Fruit fly (Drosophila melanogaster) whole organism, embryonic: ENCODE results near the gene CG17187.

ENCODE experiments used
- Aef1 ChIP-seq: fragments of 200-800 bp; sonication (Bioruptor generic); IDR thresholded peaks from 3 replicates; pipeline ENCODE4 v1.3.6; 2022; ENCODE audit warnings: missing biosample characterization, missing genetic modification characterization
- Atf6 ChIP-seq: fragments of 200-800 bp; sonication (Bioruptor generic); IDR thresholded peaks from 2 replicates; pipeline ENCODE4 v1.3.6; 2022; ENCODE audit warnings: missing biosample characterization, missing genetic modification characterization
- Blimp-1 ChIP-seq: fragments of 200-800 bp; sonication (Bioruptor generic); optimal IDR thresholded peaks from 3 replicates; lab custom pipeline; 2018; ENCODE audit warnings: missing biosample characterization, missing genetic modification characterization, mild to moderate bottlenecking, moderate library complexity, missing genetic modification reagents
- CG1024 ChIP-seq: fragments of 200-800 bp; sonication (Bioruptor generic); IDR thresholded peaks from 2 replicates; pipeline ENCODE4 v1.3.6; 2022; ENCODE audit warnings: missing biosample characterization, missing genetic modification characterization
- CG10274 ChIP-seq: fragments of 200-800 bp; sonication (Bioruptor generic); optimal IDR thresholded peaks from 3 replicates; lab custom pipeline; 2017; ENCODE audit warnings: missing biosample characterization, mild to moderate bottlenecking, missing genetic modification characterization
- CG11398 ChIP-seq: fragments of 200-800 bp; sonication (Bioruptor generic); optimal IDR thresholded peaks from 2 replicates; lab custom pipeline; 2016; ENCODE audit warnings: missing biosample characterization, missing genetic modification characterization
- CG11560 ChIP-seq: fragments of 200-800 bp; sonication (Bioruptor generic); IDR thresholded peaks from 3 replicates; pipeline ENCODE4 v1.3.6; 2022; ENCODE audit warnings: missing biosample characterization, missing genetic modification characterization
- CG1647 ChIP-seq: fragments of 200-800 bp; sonication (Bioruptor generic); optimal IDR thresholded peaks from 3 replicates; lab custom pipeline; 2016; ENCODE audit warnings: missing biosample characterization, missing genetic modification characterization
- CG1792 ChIP-seq: fragments of 200-800 bp; sonication (Bioruptor generic); optimal IDR thresholded peaks from 2 replicates; lab custom pipeline; 2016; ENCODE audit warnings: missing biosample characterization, missing genetic modification characterization
- CG18476 ChIP-seq: fragments of 200-800 bp; sonication (Bioruptor generic); optimal IDR thresholded peaks from 2 replicates; lab custom pipeline; 2016; ENCODE audit warnings: missing biosample characterization, mild to moderate bottlenecking, missing genetic modification characterization
- CG2199 ChIP-seq: fragments of 200-800 bp; sonication (Bioruptor generic); IDR thresholded peaks from 3 replicates; pipeline ENCODE4 v1.3.6; 2022; ENCODE audit warnings: missing biosample characterization, missing genetic modification characterization
- CG3163 ChIP-seq: fragments of 200-800 bp; sonication (Bioruptor generic); optimal IDR thresholded peaks from 3 replicates; lab custom pipeline; 2016; ENCODE audit warnings: missing biosample characterization, missing genetic modification characterization
- CG32767 ChIP-seq: fragments of 200-800 bp; sonication (Bioruptor generic); IDR thresholded peaks from 2 replicates; pipeline ENCODE4 v1.3.6; 2022; ENCODE audit warnings: missing biosample characterization, missing genetic modification characterization
- CG34224 ChIP-seq: fragments of 200-800 bp; sonication (Bioruptor generic); IDR thresholded peaks from 3 replicates; pipeline ENCODE4 v1.3.6; 2022; ENCODE audit warnings: missing biosample characterization, missing genetic modification characterization; ENCODE audit not compliant: partially characterized antibody
- CG4707 ChIP-seq: fragments of 200-800 bp; sonication (Bioruptor generic); optimal IDR thresholded peaks from 2 replicates; lab custom pipeline; 2018; ENCODE audit warnings: missing biosample characterization, mild to moderate bottlenecking, missing genetic modification characterization, moderate library complexity
- CG8765 ChIP-seq: fragments of 200-800 bp; sonication (Bioruptor generic); IDR thresholded peaks from 2 replicates; pipeline ENCODE4 v1.3.6; 2022; ENCODE audit warnings: missing biosample characterization, missing genetic modification characterization
- CG9876 ChIP-seq: fragments of 200-800 bp; sonication (Bioruptor generic); optimal IDR thresholded peaks from 2 replicates; lab custom pipeline; 2016; ENCODE audit warnings: missing biosample characterization, missing genetic modification characterization
- CG9932 ChIP-seq: fragments of 200-800 bp; sonication (Bioruptor generic); IDR thresholded peaks from 2 replicates; pipeline ENCODE4 v1.3.6; 2022; ENCODE audit warnings: missing biosample characterization, missing genetic modification characterization
- CTCF ChIP-seq: fragments of 200-800 bp; sonication (Bioruptor generic); optimal IDR thresholded peaks from 2 replicates; lab custom pipeline; 2017; ENCODE audit warnings: missing biosample characterization, mild to moderate bottlenecking, missing genetic modification characterization, moderate library complexity
- Chrac-16 ChIP-seq: fragments of 200-800 bp; sonication (Bioruptor generic); optimal IDR thresholded peaks from 3 replicates; lab custom pipeline; 2016; ENCODE audit warnings: missing biosample characterization, missing genetic modification characterization
- Dek ChIP-seq: fragments of 200-800 bp; sonication (Bioruptor generic); optimal IDR thresholded peaks from 3 replicates; lab custom pipeline; 2019; ENCODE audit warnings: missing biosample characterization, mild to moderate bottlenecking, missing genetic modification characterization, moderate library complexity
- E2f1 ChIP-seq: fragments of 200-800 bp; sonication (Bioruptor generic); IDR thresholded peaks from 2 replicates; pipeline ENCODE4 v1.3.6; 2022; ENCODE audit warnings: missing biosample characterization, missing genetic modification characterization
- Elba2 ChIP-seq: fragments of 200-800 bp; sonication (Bioruptor generic); optimal IDR thresholded peaks from 3 replicates; lab custom pipeline; 2016; ENCODE audit warnings: missing biosample characterization, missing genetic modification characterization
- Fer2 ChIP-seq: fragments of 200-800 bp; sonication (Bioruptor generic); optimal IDR thresholded peaks from 2 replicates; lab custom pipeline; 2018; ENCODE audit warnings: missing biosample characterization, mild to moderate bottlenecking, missing genetic modification characterization, moderate library complexity
- Gsc ChIP-seq: fragments of 200-800 bp; sonication (Bioruptor generic); IDR thresholded peaks from 2 replicates; pipeline ENCODE4 v1.3.6; 2022; ENCODE audit warnings: missing biosample characterization, missing genetic modification characterization
- MESR4 ChIP-seq: fragments of 200-800 bp; sonication (Bioruptor generic); optimal IDR thresholded peaks from 2 replicates; lab custom pipeline; 2018; ENCODE audit warnings: missing biosample characterization, mild to moderate bottlenecking, missing genetic modification characterization, moderate library complexity
- Ptx1 ChIP-seq: fragments of 200-800 bp; sonication (Bioruptor generic); IDR thresholded peaks from 2 replicates; pipeline ENCODE4 v1.3.6; 2022; ENCODE audit warnings: missing biosample characterization, missing genetic modification characterization
- Spps ChIP-seq: fragments of 200-800 bp; sonication (Bioruptor generic); optimal IDR thresholded peaks from 2 replicates; lab custom pipeline; 2018; ENCODE audit warnings: missing biosample characterization, mild to moderate bottlenecking, missing genetic modification characterization
- Taf1 ChIP-seq: fragments of 200-800 bp; sonication (Bioruptor generic); IDR thresholded peaks from 2 replicates; pipeline ENCODE4 v1.3.6; 2022; ENCODE audit warnings: missing biosample characterization, missing genetic modification characterization
- ab ChIP-seq: fragments of 200-800 bp; sonication (Bioruptor generic); optimal IDR thresholded peaks from 2 replicates; lab custom pipeline; 2016; ENCODE audit warnings: missing biosample characterization, missing genetic modification characterization
- bbx ChIP-seq: fragments of 200-800 bp; sonication (Bioruptor generic); IDR thresholded peaks from 2 replicates; pipeline ENCODE4 v1.3.6; 2022; ENCODE audit warnings: missing biosample characterization, missing genetic modification characterization; ENCODE audit not compliant: partially characterized antibody
- btn ChIP-seq: fragments of 200-800 bp; sonication (Bioruptor generic); optimal IDR thresholded peaks from 2 replicates; lab custom pipeline; 2016; ENCODE audit warnings: missing biosample characterization, missing genetic modification characterization
- cas ChIP-seq: fragments of 200-800 bp; sonication (Bioruptor generic); IDR thresholded peaks from 2 replicates; pipeline ENCODE4 v1.3.6; 2022; ENCODE audit warnings: missing biosample characterization, missing genetic modification characterization
- caup ChIP-seq: fragments of 200-800 bp; sonication (Bioruptor generic); optimal IDR thresholded peaks from 3 replicates; lab custom pipeline; 2017; ENCODE audit warnings: missing biosample characterization, mild to moderate bottlenecking, missing genetic modification characterization, moderate library complexity; ENCODE audit not compliant: severe bottlenecking
- dpn ChIP-seq, 2 experiments: fragments of 200-800 bp; sonication (Bioruptor generic); optimal IDR thresholded peaks; 3 replicates each; lab custom pipeline; 2016; ENCODE audit warnings: missing biosample characterization in 2 of 2, missing genetic modification characterization in 2 of 2
- fd102C ChIP-seq: fragments of 200-800 bp; sonication (Bioruptor generic); optimal IDR thresholded peaks from 2 replicates; lab custom pipeline; 2018; ENCODE audit warnings: missing biosample characterization, mild to moderate bottlenecking, missing genetic modification characterization, moderate library complexity
- ftz-f1 ChIP-seq: fragments of 200-800 bp; sonication (Bioruptor generic); optimal IDR thresholded peaks from 2 replicates; lab custom pipeline; 2016; ENCODE audit warnings: missing biosample characterization, missing genetic modification characterization
- gcm ChIP-seq: fragments of 200-800 bp; sonication (Bioruptor generic); optimal IDR thresholded peaks from 2 replicates; lab custom pipeline; 2019; ENCODE audit warnings: missing biosample characterization, mild to moderate bottlenecking, missing genetic modification characterization, moderate library complexity
- kay ChIP-seq: fragments of 200-800 bp; sonication (Bioruptor generic); optimal IDR thresholded peaks from 2 replicates; lab custom pipeline; 2016; ENCODE audit warnings: missing biosample characterization, missing genetic modification characterization
- ken ChIP-seq: fragments of 200-800 bp; sonication (Bioruptor generic); IDR thresholded peaks from 3 replicates; pipeline ENCODE4 v1.3.6; 2022; ENCODE audit warnings: missing biosample characterization, missing genetic modification characterization
- klu ChIP-seq: fragments of 200-800 bp; sonication (Bioruptor generic); IDR thresholded peaks from 2 replicates; pipeline ENCODE4 v1.3.6; 2022; ENCODE audit warnings: missing biosample characterization, missing genetic modification characterization
- mld ChIP-seq: fragments of 200-800 bp; sonication (Bioruptor generic); IDR thresholded peaks from 3 replicates; pipeline ENCODE4 v1.3.6; 2022; ENCODE audit warnings: missing biosample characterization, missing genetic modification characterization; ENCODE audit not compliant: partially characterized antibody
- nau ChIP-seq: fragments of 200-800 bp; sonication (Bioruptor generic); optimal IDR thresholded peaks from 3 replicates; lab custom pipeline; 2017; ENCODE audit warnings: missing biosample characterization, mild to moderate bottlenecking, missing genetic modification characterization, missing genetic modification reagents
- nerfin-2 ChIP-seq: fragments of 200-800 bp; sonication (Bioruptor generic); IDR thresholded peaks from 2 replicates; pipeline ENCODE4 v1.3.6; 2022; ENCODE audit warnings: missing biosample characterization, missing genetic modification characterization; ENCODE audit not compliant: partially characterized antibody
- pita ChIP-seq: fragments of 200-800 bp; sonication (Bioruptor generic); optimal IDR thresholded peaks from 2 replicates; lab custom pipeline; 2017; ENCODE audit warnings: missing biosample characterization, mild to moderate bottlenecking, missing genetic modification characterization
- sr ChIP-seq: fragments of 200-800 bp; sonication (Bioruptor generic); IDR thresholded peaks from 3 replicates; pipeline ENCODE4 v1.3.6; 2022; ENCODE audit warnings: missing biosample characterization, missing genetic modification characterization
- sug ChIP-seq: fragments of 200-800 bp; optimal IDR thresholded peaks from 2 replicates; lab custom pipeline; 2019; ENCODE audit warnings: missing biosample characterization, mild to moderate bottlenecking, missing genetic modification characterization, moderate library complexity
- trh ChIP-seq: fragments of 200-800 bp; sonication (Bioruptor generic); optimal IDR thresholded peaks from 2 replicates; lab custom pipeline; 2016; ENCODE audit warnings: missing biosample characterization, missing genetic modification characterization
- usp ChIP-seq: fragments of >200 bp; optimal IDR thresholded peaks from 2 replicates; lab custom pipeline; 2017; ENCODE audit warnings: missing biosample characterization, missing genetic modification characterization
- vvl ChIP-seq: fragments of 200-800 bp; sonication (Bioruptor generic); IDR thresholded peaks from 2 replicates; pipeline ENCODE4 v1.3.6; 2022; ENCODE audit warnings: missing biosample characterization, missing genetic modification characterization
- zen2 ChIP-seq: fragments of 200-800 bp; sonication (Bioruptor generic); IDR thresholded peaks from 3 replicates; pipeline ENCODE4 v1.3.6; 2022; ENCODE audit warnings: missing biosample characterization, missing genetic modification characterization; ENCODE audit not compliant: partially characterized antibody
- zfh2 ChIP-seq: fragments of 200-800 bp; sonication (Bioruptor generic); optimal IDR thresholded peaks from 2 replicates; lab custom pipeline; 2016; ENCODE audit warnings: missing biosample characterization, missing genetic modification characterization

The CG17187 gene

dm6 chr3R:11209801-11210402, 21.8 kb downstream of the CG17187 start, which contains the start of the genes SdhC and Tctp (continued):
- no peak for TF ChIP-seq CG8765 (GFP tag; lab: Robert Waterston, UW)
- no peak for TF ChIP-seq nau (GFP tag; lab: Kevin White, UChicago)
- no peak for TF ChIP-seq kay
- no peak for TF ChIP-seq CG11398 (GFP tag; lab: Kevin White, UChicago)
- no peak for TF ChIP-seq CG10274 (GFP tag; lab: Kevin White, UChicago)
- TF ChIP-seq Gsc (GFP tag; lab: Robert Waterston, UW): no peak
- TF ChIP-seq mld (GFP tag; lab: Robert Waterston, UW): no peak
- no peak for TF ChIP-seq Taf1
- peak; percentile 27 for TF ChIP-seq Chrac-16
- peak; percentile 52 for TF ChIP-seq Dek
- TF ChIP-seq CG9932: peak; percentile 42; the same call in 1 of the 2 replicates
- TF ChIP-seq sug (tag; lab: Kevin White, UChicago): peak; percentile 54
- no peak for TF ChIP-seq ftz-f1 (GFP tag; lab: Kevin White, UChicago)
- no peak for TF ChIP-seq CG2199 (GFP tag; lab: Robert Waterston, UW)
- TF ChIP-seq cas (GFP tag; lab: Robert Waterston, UW): no peak
- no peak for TF ChIP-seq CG11560 (tag; lab: Robert Waterston, UW)
- no peak for TF ChIP-seq CTCF (GFP tag; lab: Kevin White, UChicago)
- no peak for TF ChIP-seq fd102C (GFP tag; lab: Kevin White, UChicago)
- TF ChIP-seq nerfin-2 (GFP tag; lab: Robert Waterston, UW): no peak
- no peak for TF ChIP-seq E2f1 (GFP tag; lab: Robert Waterston, UW)
- TF ChIP-seq gcm (GFP tag; lab: Kevin White, UChicago): peak; percentile 18
- TF ChIP-seq ken: no peak
- TF ChIP-seq zfh2 (GFP tag; lab: Kevin White, UChicago): peak; percentile 14
- TF ChIP-seq caup (GFP tag; lab: Kevin White, UChicago): peak; percentile 20
- no peak for TF ChIP-seq klu (GFP tag; lab: Robert Waterston, UW)
- no peak for TF ChIP-seq CG1024
- TF ChIP-seq btn (GFP tag; lab: Kevin White, UChicago): no peak
- TF ChIP-seq CG4707: no peak
- no peak for TF ChIP-seq Atf6 (GFP tag; lab: Robert Waterston, UW)
- peak; percentile 19 for TF ChIP-seq Elba2
- no peak for TF ChIP-seq pita (GFP tag; lab: Kevin White, UChicago)
- TF ChIP-seq trh (GFP tag; lab: Kevin White, UChicago): no peak
- peak; percentile 56 for TF ChIP-seq bbx (GFP tag; lab: Robert Waterston, UW)
- TF ChIP-seq CG18476: peak; percentile 38
- TF ChIP-seq CG9876 (GFP tag; lab: Kevin White, UChicago): no peak
- peak; percentile 32 to 36 for TF ChIP-seq dpn (GFP tag; optimal IDR thresholded peaks at IDR 0.05; lab: Kevin White, UChicago)
- peak; percentile 42 for TF ChIP-seq Blimp-1 (GFP tag; lab: Kevin White, UChicago)
- TF ChIP-seq Spps: no peak
- TF ChIP-seq ab (GFP tag; lab: Kevin White, UChicago): peak; percentile 1
- TF ChIP-seq CG32767 (GFP tag; lab: Robert Waterston, UW): no peak
- peak; percentile 32; the same call in 1 of the 3 replicates for TF ChIP-seq CG34224 (GFP tag; lab: Robert Waterston, UW)
- TF ChIP-seq usp: no peak
- TF ChIP-seq vvl (GFP tag; lab: Robert Waterston, UW): 0 out of 2 replicates have a peak, but pooled peaks have one; percentile 34
- TF ChIP-seq CG1792 (GFP tag; lab: Kevin White, UChicago): no peak
- TF ChIP-seq Ptx1 (GFP tag; lab: Robert Waterston, UW): no peak
- no peak for TF ChIP-seq Fer2 (tag; lab: Kevin White, UChicago)
- no peak for TF ChIP-seq sr
- TF ChIP-seq CG3163 (GFP tag; lab: Kevin White, UChicago): no peak
- TF ChIP-seq MESR4 (GFP tag; lab: Kevin White, UChicago): peak; percentile 94
- no peak for TF ChIP-seq zen2 (GFP tag; lab: Robert Waterston, UW)
- no peak for TF ChIP-seq CG1647 (GFP tag; lab: Kevin White, UChicago)
- no peak for TF ChIP-seq Aef1
